Worm (Caenorhabditis elegans) whole organism, midembryonic: ENCODE data around the gene algn-8.

Source experiments
- T22C8.4 ChIP-seq: fragments of 200-800 bp; sonication (Bioruptor generic); IDR thresholded peaks from 2 replicates; pipeline ENCODE4 v1.3.6; 2022; ENCODE audit warnings: missing genetic modification characterization, missing compliant biosample characterization
- cog-1 ChIP-seq: sonication (generic microtip); optimal IDR thresholded peaks from 2 replicates; lab custom pipeline; 2016; ENCODE audit warnings: missing genetic modification characterization, missing compliant biosample characterization
- med-1 ChIP-seq: sonication (generic microtip); optimal IDR thresholded peaks from 2 replicates; lab custom pipeline; 2017; ENCODE audit warnings: missing genetic modification characterization, mild to moderate bottlenecking, missing compliant biosample characterization, antibody characterized with exemption, missing genetic modification reagents; ENCODE audit not compliant: insufficient read depth
- ref-1 ChIP-seq: fragments of 200-800 bp; sonication (Bioruptor generic); conservative IDR thresholded peaks from 2 replicates; pipeline ENCODE4 v1.3.6; 2022; ENCODE audit warnings: missing genetic modification reagents, missing genetic modification characterization, missing compliant biosample characterization

ce11 chrII:9934570-9934969, 48.3 kb upstream of the algn-8 start:
- TF ChIP-seq T22C8.4 = no peak
- TF ChIP-seq med-1 (GFP tag; lab: Kevin White, UChicago) = no peak
- no peak for TF ChIP-seq ref-1 (GFP tag; lab: Robert Waterston, UW)
- no peak for TF ChIP-seq cog-1 (tag; lab: Kevin White, UChicago)
